Worm (Caenorhabditis elegans): Measurements from ENCODE around the gene paa-1.

The paa-1 gene

DNA sequence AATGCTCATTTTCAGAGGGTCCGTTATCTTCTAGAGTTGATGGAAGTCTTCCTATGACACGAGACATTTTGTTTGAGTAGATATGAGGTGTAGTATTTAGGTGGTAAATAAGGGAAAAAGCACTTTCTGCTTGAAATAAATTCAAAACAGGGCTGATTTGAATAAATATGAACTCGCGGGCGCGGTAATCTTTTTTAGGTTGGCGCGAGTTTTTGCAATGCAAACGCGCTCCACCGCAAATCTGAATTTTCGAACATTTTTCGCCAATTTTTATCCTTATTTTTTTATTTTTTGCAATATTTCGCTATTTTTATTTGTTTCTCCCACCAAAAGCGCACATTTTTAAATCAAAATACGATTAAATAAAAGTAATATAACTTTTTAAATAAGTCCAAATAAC is 2.4 kb upstream of the paa-1 start, which contains the start of gene skpt-1:
Gene skpt-1 (minus strand): TSS at position 219 of the 400 bp plus-strand sequence.
- TF ChIP-seq ztf-29 (GFP tag; IDR thresholded peaks at IDR 0.05) (no peak), tab-1 (GFP tag; IDR thresholded peaks at IDR 0.05) (no peak), med-1 (GFP tag; optimal IDR thresholded peaks at IDR 0.05; ENCODE audit: insufficient read depth) (no peak)

ce11 chrIII:5449762-5450308 is 695 bp upstream of the paa-1 start, which contains the start of gene F48E8.8:
F48E8.8 (minus strand) TSS chrIII:5449812.
- peak; percentile 56 for TF ChIP-seq T22C8.4 (GFP tag; IDR thresholded peaks at IDR 0.05)
- no peak for TF ChIP-seq klf-2 (GFP tag; conservative IDR thresholded peaks at IDR 0.05)

DNA sequence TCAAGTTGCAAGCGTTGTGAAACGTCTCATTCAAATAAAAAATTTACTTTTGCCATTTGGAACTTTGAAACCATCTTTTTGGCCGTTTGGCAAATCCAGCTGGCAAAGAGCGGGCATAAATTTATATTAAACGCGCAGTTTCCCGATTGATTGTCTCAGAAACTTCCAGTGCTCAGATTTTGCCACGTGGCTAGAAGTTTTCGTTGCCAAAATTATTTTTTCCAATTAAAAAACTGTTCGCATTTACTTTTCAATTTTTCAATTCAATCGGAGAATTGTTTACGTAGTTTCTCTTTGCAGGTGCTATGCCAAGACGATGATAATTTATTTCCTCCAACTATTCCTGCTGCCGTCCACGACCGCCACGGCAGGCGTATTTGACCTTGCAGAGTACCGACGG is 2.8 kb downstream of the paa-1 start, which contains the start of gene F48E8.4:
Gene F48E8.4 (plus strand): TSS at position 301 of the 400 bp plus-strand sequence.
- no peak for TF ChIP-seq ref-1 (GFP tag; conservative IDR thresholded peaks at IDR 0.05)
- TF ChIP-seq T22C8.4 (GFP tag; IDR thresholded peaks at IDR 0.05) = no peak
- TF ChIP-seq klf-2 (GFP tag; conservative IDR thresholded peaks at IDR 0.05) = no peak
- no peak for TF ChIP-seq med-1 (GFP tag; optimal IDR thresholded peaks at IDR 0.05; ENCODE audit: insufficient read depth)
- TF ChIP-seq tab-1 (GFP tag; IDR thresholded peaks at IDR 0.05) = no peak
- no peak for TF ChIP-seq ztf-29 (GFP tag; IDR thresholded peaks at IDR 0.05)
- no peak for TF ChIP-seq cog-1 (tag; optimal IDR thresholded peaks at IDR 0.05)
- TF ChIP-seq ztf-23 (GFP tag; IDR thresholded peaks at IDR 0.05) = no peak
- TF ChIP-seq flt-1 (GFP tag; IDR thresholded peaks at IDR 0.05) = no peak

DNA sequence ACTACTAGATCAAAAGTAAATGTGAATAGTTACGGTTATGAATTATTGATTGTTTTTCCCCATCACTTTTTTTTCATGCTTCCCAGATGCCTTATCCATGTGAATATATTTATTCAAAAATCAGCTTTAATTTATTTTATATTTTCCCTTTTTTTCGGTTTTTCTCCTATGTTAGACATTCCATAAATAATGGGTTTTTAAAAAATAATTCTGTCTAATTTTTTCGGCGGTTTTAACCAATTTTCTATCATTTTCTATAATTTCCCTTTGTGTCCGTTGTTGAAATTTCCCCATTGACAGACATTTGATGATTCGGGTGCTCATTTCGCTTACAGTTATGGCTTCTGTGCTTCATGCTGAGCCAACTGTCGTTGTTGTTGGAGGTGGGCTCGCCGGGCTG is 10.5 kb downstream of the paa-1 start, which contains the start of gene F48E8.3:
Gene F48E8.3 (plus strand): TSS at position 301 of the 400 bp plus-strand sequence.
- TF ChIP-seq ztf-23 (GFP tag; IDR thresholded peaks at IDR 0.05) = no peak
- no peak for TF ChIP-seq tab-1 (GFP tag; IDR thresholded peaks at IDR 0.05)
- no peak for TF ChIP-seq klf-2 (GFP tag; conservative IDR thresholded peaks at IDR 0.05)
- TF ChIP-seq ztf-29 (GFP tag; IDR thresholded peaks at IDR 0.05) = no peak
- no peak for TF ChIP-seq med-1 (GFP tag; optimal IDR thresholded peaks at IDR 0.05; ENCODE audit: insufficient read depth)
- no peak for TF ChIP-seq cog-1 (tag; optimal IDR thresholded peaks at IDR 0.05)
- TF ChIP-seq ref-1 (GFP tag; conservative IDR thresholded peaks at IDR 0.05) = no peak
- TF ChIP-seq flt-1 (GFP tag; IDR thresholded peaks at IDR 0.05) = no peak
- TF ChIP-seq T22C8.4 (GFP tag; IDR thresholded peaks at IDR 0.05) = no peak

ce11 chrIII:5464077-5464476 is 13.5 kb downstream of the paa-1 start, which contains the start of gene F48E8.2:
F48E8.2 (plus strand) TSS chrIII:5464377.
- no peak for TF ChIP-seq cog-1 (tag; optimal IDR thresholded peaks at IDR 0.05)
- no peak for TF ChIP-seq ztf-29 (GFP tag; IDR thresholded peaks at IDR 0.05)
- no peak for TF ChIP-seq flt-1 (GFP tag; IDR thresholded peaks at IDR 0.05)
- TF ChIP-seq ztf-23 (GFP tag; IDR thresholded peaks at IDR 0.05) = no peak
- no peak for TF ChIP-seq med-1 (GFP tag; optimal IDR thresholded peaks at IDR 0.05; ENCODE audit: insufficient read depth)
- TF ChIP-seq klf-2 (GFP tag; conservative IDR thresholded peaks at IDR 0.05) = no peak

DNA sequence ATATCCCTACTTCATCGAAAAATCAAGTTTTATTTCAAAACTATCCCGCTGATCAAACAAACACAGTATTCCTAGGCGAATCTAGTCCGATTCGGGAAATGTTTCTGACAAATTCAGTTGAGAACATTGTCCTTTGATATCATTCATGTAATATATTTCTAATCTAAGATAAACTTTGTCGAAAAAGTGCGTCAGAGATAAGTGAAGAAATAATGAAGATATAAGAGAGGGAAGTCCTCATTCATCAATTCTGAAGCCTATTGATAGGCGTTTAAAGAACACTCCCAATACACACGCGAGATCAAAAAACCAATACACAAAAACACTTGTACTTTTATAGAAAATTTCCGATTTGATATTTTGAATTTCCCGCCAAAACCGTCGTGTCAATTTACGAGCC is 14.3 kb downstream of the paa-1 start:
- TF ChIP-seq tab-1 (GFP tag; IDR thresholded peaks at IDR 0.05) = no peak
- no peak for TF ChIP-seq med-1 (GFP tag; optimal IDR thresholded peaks at IDR 0.05; ENCODE audit: insufficient read depth)
- no peak for TF ChIP-seq ref-1 (GFP tag; conservative IDR thresholded peaks at IDR 0.05)
- TF ChIP-seq T22C8.4 (GFP tag; IDR thresholded peaks at IDR 0.05) = no peak
- TF ChIP-seq ztf-29 (GFP tag; IDR thresholded peaks at IDR 0.05) = no peak
- no peak for TF ChIP-seq klf-2 (GFP tag; conservative IDR thresholded peaks at IDR 0.05)
- no peak for TF ChIP-seq flt-1 (GFP tag; IDR thresholded peaks at IDR 0.05)
- TF ChIP-seq ztf-23 (GFP tag; IDR thresholded peaks at IDR 0.05) = no peak
- no peak for TF ChIP-seq cog-1 (tag; optimal IDR thresholded peaks at IDR 0.05)

ce11 chrIII:5469090-5469489 is 18.6 kb downstream of the paa-1 start:
- TF ChIP-seq med-1 (GFP tag; optimal IDR thresholded peaks at IDR 0.05; ENCODE audit: insufficient read depth) (no peak), ref-1 (GFP tag; conservative IDR thresholded peaks at IDR 0.05) (no peak), tab-1 (GFP tag; IDR thresholded peaks at IDR 0.05) (no peak), flt-1 (GFP tag; IDR thresholded peaks at IDR 0.05) (no peak), klf-2 (GFP tag; conservative IDR thresholded peaks at IDR 0.05) (no peak), ztf-23 (GFP tag; IDR thresholded peaks at IDR 0.05) (no peak)

- no peak for TF ChIP-seq ztf-23 (GFP tag; IDR thresholded peaks at IDR 0.05)
- TF ChIP-seq flt-1 (GFP tag; IDR thresholded peaks at IDR 0.05) = no peak
- TF ChIP-seq T22C8.4 (GFP tag; IDR thresholded peaks at IDR 0.05) = no peak
- no peak for TF ChIP-seq med-1 (GFP tag; optimal IDR thresholded peaks at IDR 0.05; ENCODE audit: insufficient read depth)
- no peak for TF ChIP-seq cog-1 (tag; optimal IDR thresholded peaks at IDR 0.05)
- no peak for TF ChIP-seq ref-1 (GFP tag; conservative IDR thresholded peaks at IDR 0.05)
- TF ChIP-seq klf-2 (GFP tag; conservative IDR thresholded peaks at IDR 0.05) = no peak
- TF ChIP-seq ztf-29 (GFP tag; IDR thresholded peaks at IDR 0.05) = no peak
- no peak for TF ChIP-seq tab-1 (GFP tag; IDR thresholded peaks at IDR 0.05)
These were observed 22.2 kb downstream of the paa-1 start for ce11 chrIII:5472693-5473092.

- no peak for TF ChIP-seq T22C8.4 (GFP tag; IDR thresholded peaks at IDR 0.05)
- no peak for TF ChIP-seq ztf-23 (GFP tag; IDR thresholded peaks at IDR 0.05)
- TF ChIP-seq tab-1 (GFP tag; IDR thresholded peaks at IDR 0.05) = no peak
- TF ChIP-seq med-1 (GFP tag; optimal IDR thresholded peaks at IDR 0.05; ENCODE audit: insufficient read depth) = no peak
- TF ChIP-seq flt-1 (GFP tag; IDR thresholded peaks at IDR 0.05) = no peak
- TF ChIP-seq cog-1 (tag; optimal IDR thresholded peaks at IDR 0.05) = no peak
- TF ChIP-seq ztf-29 (GFP tag; IDR thresholded peaks at IDR 0.05) = no peak
These were observed 23.6 kb downstream of the paa-1 start, which contains the start of gene lon-1 for ce11 chrIII:5474176-5474575. lon-1 (plus strand) TSS chrIII:5474476.

DNA sequence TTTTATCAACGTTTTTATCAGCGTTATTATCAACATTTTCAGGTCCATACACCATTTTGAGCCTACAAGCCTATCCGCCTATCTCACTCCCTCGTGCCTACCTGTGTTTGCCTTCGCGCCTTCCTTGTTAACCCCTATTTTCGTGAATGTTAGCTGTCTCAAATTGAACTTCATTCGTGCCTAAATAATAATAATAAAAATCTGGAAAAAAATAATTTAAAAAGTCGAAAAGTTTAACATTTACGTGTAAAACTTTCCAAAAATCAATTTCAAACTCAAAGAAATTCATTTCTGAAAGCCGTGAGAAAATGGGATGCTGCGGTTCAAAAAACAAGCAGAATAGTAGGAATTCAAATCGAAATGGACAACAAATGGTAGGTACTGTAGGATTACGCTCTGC is 27.5 kb downstream of the paa-1 start, which contains the start of gene R02F2.10:
Gene R02F2.10 (plus strand): TSS at position 301 of the 400 bp plus-strand sequence.
- TF ChIP-seq ztf-23 (GFP tag; IDR thresholded peaks at IDR 0.05) = no peak
- TF ChIP-seq tab-1 (GFP tag; IDR thresholded peaks at IDR 0.05) = no peak
- TF ChIP-seq med-1 (GFP tag; optimal IDR thresholded peaks at IDR 0.05; ENCODE audit: insufficient read depth) = no peak
- TF ChIP-seq ref-1 (GFP tag; conservative IDR thresholded peaks at IDR 0.05) = no peak
- TF ChIP-seq flt-1 (GFP tag; IDR thresholded peaks at IDR 0.05) = no peak
- no peak for TF ChIP-seq klf-2 (GFP tag; conservative IDR thresholded peaks at IDR 0.05)
- TF ChIP-seq ztf-29 (GFP tag; IDR thresholded peaks at IDR 0.05) = no peak
- TF ChIP-seq cog-1 (tag; optimal IDR thresholded peaks at IDR 0.05) = no peak
- TF ChIP-seq T22C8.4 (GFP tag; IDR thresholded peaks at IDR 0.05) = no peak

Measured in whole organism, midembryonic.